Fruit fly (Drosophila melanogaster) whole organism, embryonic: ENCODE results near the gene DIP2.

Experiments used
- BEAF-32 ChIP-seq: fragments of 200-800 bp; sonication (Bioruptor generic); optimal IDR thresholded peaks from 3 replicates; lab custom pipeline; 2017; ENCODE audit warnings: missing biosample characterization, missing genetic modification characterization, mild to moderate bottlenecking, moderate library complexity, missing genetic modification reagents
- CG11247 ChIP-seq: fragments of 200-800 bp; sonication (Bioruptor generic); IDR thresholded peaks from 2 replicates; pipeline ENCODE4 v1.3.6; 2022; ENCODE audit warnings: missing biosample characterization, missing genetic modification characterization
- CG12744 ChIP-seq: fragments of 200-800 bp; sonication (Bioruptor generic); optimal IDR thresholded peaks from 2 replicates; lab custom pipeline; 2016; ENCODE audit warnings: missing biosample characterization, missing genetic modification characterization
- CG43689 ChIP-seq: fragments of 200-800 bp; sonication (Bioruptor generic); IDR thresholded peaks from 2 replicates; pipeline ENCODE4 v1.3.6; 2022; ENCODE audit warnings: missing biosample characterization, missing genetic modification characterization
- CG6654 ChIP-seq: fragments of 200-800 bp; sonication (Bioruptor generic); optimal IDR thresholded peaks from 2 replicates; lab custom pipeline; 2017; ENCODE audit warnings: missing biosample characterization, mild to moderate bottlenecking, missing genetic modification characterization
- CkIIα-i1 ChIP-seq: fragments of 200-800 bp; sonication (Bioruptor generic); IDR thresholded peaks from 2 replicates; pipeline ENCODE4 v1.3.6; 2022; ENCODE audit warnings: missing biosample characterization, missing genetic modification characterization
- Ets97D ChIP-seq: fragments of 200-800 bp; sonication (Bioruptor generic); optimal IDR thresholded peaks from 3 replicates; lab custom pipeline; 2016; ENCODE audit warnings: missing biosample characterization, missing genetic modification characterization
- HLH4C ChIP-seq: fragments of 200-800 bp; sonication (Bioruptor generic); IDR thresholded peaks from 3 replicates; pipeline ENCODE4 v1.3.6; 2022; ENCODE audit warnings: missing biosample characterization, missing genetic modification characterization; ENCODE audit not compliant: partially characterized antibody
- Kr ChIP-seq: fragments of 200-800 bp; sonication (Bioruptor generic); optimal IDR thresholded peaks from 2 replicates; lab custom pipeline; 2017; ENCODE audit warnings: missing biosample characterization, mild to moderate bottlenecking, missing genetic modification characterization
- Lim3 ChIP-seq: fragments of 200-800 bp; sonication (Bioruptor generic); IDR thresholded peaks from 2 replicates; pipeline ENCODE4 v1.3.6; 2022; ENCODE audit warnings: missing biosample characterization, missing genetic modification characterization
- Six4 ChIP-seq: fragments of 200-800 bp; sonication (Bioruptor generic); optimal IDR thresholded peaks from 2 replicates; lab custom pipeline; 2016; ENCODE audit warnings: missing biosample characterization, missing genetic modification characterization
- en ChIP-seq: fragments of 200-800 bp; sonication (Bioruptor generic); optimal IDR thresholded peaks from 2 replicates; lab custom pipeline; 2016; ENCODE audit warnings: missing biosample characterization, missing genetic modification characterization

dm6 chr3L:292146-292776 is 34.5 kb upstream of the DIP2 start:
- TF ChIP-seq BEAF-32 (GFP tag; lab: Kevin White, UChicago) (peak; percentile 47), Six4 (GFP tag; lab: Kevin White, UChicago) (no peak), Lim3 (no peak), Ets97D (GFP tag; lab: Kevin White, UChicago) (peak; percentile 71), HLH4C (0 out of 3 replicates have a peak, but pooled peaks have one; percentile 7), CG6654 (GFP tag; lab: Kevin White, UChicago) (no peak), en (GFP tag; lab: Kevin White, UChicago) (no peak), Kr (GFP tag; lab: Kevin White, UChicago) (no peak), CG11247 (GFP tag; lab: Robert Waterston, UW) (no peak), CG12744 (GFP tag; lab: Kevin White, UChicago) (no peak), CkIIα-i1 (GFP tag; lab: Robert Waterston, UW) (no peak), CG43689 (no peak)
